Worm (Caenorhabditis elegans) whole organism, midembryonic: ENCODE data around the gene K10C2.12.

Source experiments
- cog-1 ChIP-seq: sonication (generic microtip); optimal IDR thresholded peaks from 2 replicates; lab custom pipeline; 2016; ENCODE audit warnings: missing genetic modification characterization, missing compliant biosample characterization
- flt-1 ChIP-seq: fragments of 200-800 bp; sonication (Bioruptor generic); IDR thresholded peaks from 2 replicates; pipeline ENCODE4 v1.3.6; 2022; ENCODE audit warnings: missing genetic modification characterization, missing compliant biosample characterization
- med-1 ChIP-seq: sonication (generic microtip); optimal IDR thresholded peaks from 2 replicates; lab custom pipeline; 2017; ENCODE audit warnings: missing genetic modification characterization, mild to moderate bottlenecking, missing compliant biosample characterization, antibody characterized with exemption, missing genetic modification reagents; ENCODE audit not compliant: insufficient read depth
- ztf-29 ChIP-seq: fragments of 200-800 bp; sonication (Bioruptor generic); IDR thresholded peaks from 2 replicates; pipeline ENCODE4 v1.3.6; 2022; ENCODE audit warnings: missing genetic modification reagents, missing genetic modification characterization, missing compliant biosample characterization

- no peak for TF ChIP-seq med-1
- TF ChIP-seq cog-1 (tag; lab: Kevin White, UChicago), result no peak
- no peak for TF ChIP-seq flt-1 (GFP tag; lab: Robert Waterston, UW)
- TF ChIP-seq ztf-29 (GFP tag; lab: Robert Waterston, UW), result no peak
Measured at ce11 chrX:6377634-6378288, 42.8 kb downstream of the K10C2.12 start, which contains the start of gene lmp-1.
